Fruit fly (Drosophila melanogaster) whole organism, pupa: ENCODE data around the gene ng1.

Experiments used
- CG12605 ChIP-seq: fragments of 200-800 bp; sonication (Bioruptor generic); IDR thresholded peaks from 2 replicates; pipeline ENCODE4 v1.3.6; 2022; ENCODE audit warnings: missing biosample characterization, missing genetic modification characterization
- CG32121 ChIP-seq: fragments of 200-800 bp; sonication (Bioruptor generic); IDR thresholded peaks from 2 replicates; pipeline ENCODE4 v1.3.6; 2022; ENCODE audit warnings: missing biosample characterization, missing genetic modification characterization
- EcR ChIP-seq: fragments of 200-800 bp; sonication (Bioruptor generic); optimal IDR thresholded peaks from 3 replicates; lab custom pipeline; 2019; ENCODE audit warnings: missing biosample characterization, missing genetic modification characterization, mild to moderate bottlenecking, moderate library complexity, missing genetic modification reagents
- Ets98B ChIP-seq: fragments of 200-800 bp; sonication (Bioruptor generic); IDR thresholded peaks from 2 replicates; pipeline ENCODE4 v1.3.6; 2022; ENCODE audit warnings: missing biosample characterization, missing genetic modification characterization

DNA sequence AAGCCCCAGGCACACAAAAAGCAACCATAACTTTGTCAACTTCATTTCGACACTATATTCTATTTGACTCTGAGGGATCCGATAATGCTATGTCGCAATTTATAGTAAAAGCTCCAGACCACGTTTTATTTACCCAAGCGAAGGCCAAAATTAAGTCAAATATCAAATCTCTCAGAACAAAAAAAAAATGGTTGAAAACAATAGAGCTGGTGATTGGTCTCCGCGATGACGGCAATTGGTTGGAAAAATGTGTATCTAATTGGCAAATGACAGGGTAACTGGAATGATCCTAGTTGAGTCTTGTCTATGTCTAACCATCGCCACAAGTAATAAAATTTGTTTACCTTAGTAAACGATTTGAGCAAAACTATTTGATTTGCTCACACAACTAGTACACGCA, 7.0 kb downstream of the ng1 start, which contains the start of gene Pig1:
- TF ChIP-seq EcR (no peak), Ets98B (no peak), CG32121 (GFP tag; lab: Robert Waterston, UW) (no peak), CG12605 (no peak)
